Worm (Caenorhabditis elegans) whole organism, L4 larva: ENCODE data around the gene R07E3.4.

Source experiments
- D1046.2 ChIP-seq: fragments of 200-800 bp; sonication (Bioruptor generic); IDR thresholded peaks from 2 replicates; pipeline ENCODE4 v1.3.6; 2022; ENCODE audit warnings: missing genetic modification characterization, missing compliant biosample characterization
- F26F4.8 ChIP-seq: fragments of 200-800 bp; sonication (Bioruptor generic); conservative IDR thresholded peaks from 2 replicates; pipeline ENCODE4 v1.3.6; 2022; ENCODE audit warnings: missing genetic modification characterization, missing compliant biosample characterization
- F37D6.2 ChIP-seq: sonication (generic microtip); optimal IDR thresholded peaks from 2 replicates; lab custom pipeline; 2016; ENCODE audit warnings: mild to moderate bottlenecking, missing genetic modification characterization, missing compliant biosample characterization
- F44E2.7 ChIP-seq: fragments of 200-800 bp; sonication (Bioruptor generic); IDR thresholded peaks from 2 replicates; pipeline ENCODE4 v2.1.2; 2022; ENCODE audit warnings: missing genetic modification characterization, missing compliant biosample characterization
- T20F7.1 ChIP-seq: fragments of 200-800 bp; sonication (Bioruptor generic); optimal IDR thresholded peaks from 2 replicates; lab custom pipeline; 2018; ENCODE audit warnings: mild to moderate bottlenecking, missing genetic modification characterization, missing compliant biosample characterization
- T26A8.4 ChIP-seq: fragments of 200-800 bp; sonication (Bioruptor generic); IDR thresholded peaks from 2 replicates; pipeline ENCODE4 v1.3.6; 2022; ENCODE audit warnings: missing genetic modification characterization, missing compliant biosample characterization
- Y5F2A.4 ChIP-seq: fragments of 200-800 bp; sonication (Bioruptor generic); optimal IDR thresholded peaks from 2 replicates; lab custom pipeline; 2018; ENCODE audit warnings: mild to moderate bottlenecking, missing genetic modification characterization, missing compliant biosample characterization
- ZK337.2 ChIP-seq: fragments of 200-800 bp; sonication (Bioruptor generic); IDR thresholded peaks from 2 replicates; pipeline ENCODE4 v1.3.6; 2022; ENCODE audit warnings: missing genetic modification reagents, missing genetic modification characterization, missing compliant biosample characterization
- ama-1 ChIP-seq: fragments of 150-350 bp; optimal IDR thresholded peaks from 2 replicates; lab custom pipeline; 2014; ENCODE audit warnings: inconsistent platforms, mixed read lengths
- arid-1 ChIP-seq: fragments of 200-800 bp; sonication (Bioruptor generic); conservative IDR thresholded peaks from 2 replicates; pipeline ENCODE4 v1.3.6; 2022; ENCODE audit warnings: missing genetic modification reagents, missing genetic modification characterization, missing compliant biosample characterization
- ceh-20 ChIP-seq: fragments of 200-800 bp; sonication (Bioruptor generic); IDR thresholded peaks from 2 replicates; pipeline ENCODE4 v1.3.6; 2022; ENCODE audit warnings: missing genetic modification reagents, missing genetic modification characterization, missing compliant biosample characterization
- ceh-28 ChIP-seq: fragments of 150-350 bp; optimal IDR thresholded peaks from 2 replicates; lab custom pipeline; 2014; ENCODE audit warnings: missing biosample characterization, missing genetic modification reagents, missing genetic modification characterization
- ceh-82 ChIP-seq: sonication (generic microtip); optimal IDR thresholded peaks from 2 replicates; lab custom pipeline; 2017; ENCODE audit warnings: missing biosample characterization, missing genetic modification characterization
- ces-1 ChIP-seq: fragments of 150-350 bp; sonication (generic microtip); optimal IDR thresholded peaks from 4 replicates; lab custom pipeline; 2014; ENCODE audit warnings: missing biosample characterization, missing genetic modification reagents, missing genetic modification characterization
- daf-16 ChIP-seq, 3 experiments: sonication (generic microtip); optimal IDR thresholded peaks; 2 replicates each; lab custom pipeline; 2016 to 2017; ENCODE audit warnings: missing genetic modification characterization in 3 of 3, missing genetic modification reagents in 3 of 3, mild to moderate bottlenecking in 2 of 3, missing compliant biosample characterization in 2 of 3, missing biosample characterization in 1 of 3, moderate library complexity in 1 of 3
- daf-19 ChIP-seq: fragments of 200-800 bp; sonication (Bioruptor generic); conservative IDR thresholded peaks from 2 replicates; pipeline ENCODE4 v1.3.6; 2022; ENCODE audit warnings: missing genetic modification characterization, missing compliant biosample characterization
- dmd-6 ChIP-seq: fragments of 200-800 bp; sonication (Bioruptor generic); IDR thresholded peaks from 2 replicates; pipeline ENCODE4 v1.3.6; 2022; ENCODE audit warnings: missing genetic modification reagents, missing genetic modification characterization, missing compliant biosample characterization
- duxl-1 ChIP-seq: sonication (generic microtip); optimal IDR thresholded peaks from 2 replicates; lab custom pipeline; 2016; ENCODE audit warnings: mild to moderate bottlenecking, missing genetic modification characterization, moderate library complexity, missing compliant biosample characterization; ENCODE audit not compliant: poor library complexity
- egl-27 ChIP-seq: sonication (generic microtip); optimal IDR thresholded peaks from 3 replicates; lab custom pipeline; 2017; ENCODE audit warnings: missing biosample characterization, missing genetic modification reagents, missing genetic modification characterization
- fos-1 ChIP-seq: fragments of 150-350 bp; optimal IDR thresholded peaks from 2 replicates; lab custom pipeline; 2014; ENCODE audit warnings: missing biosample characterization, missing genetic modification characterization
- hlh-30 ChIP-seq: sonication (generic microtip); optimal IDR thresholded peaks from 2 replicates; lab custom pipeline; 2017; ENCODE audit warnings: antibody characterized with exemption, mild to moderate bottlenecking, missing genetic modification characterization, missing compliant biosample characterization; ENCODE audit not compliant: insufficient read depth
- hmg-1.1 ChIP-seq: fragments of 200-800 bp; sonication (Bioruptor generic); IDR thresholded peaks from 2 replicates; pipeline ENCODE4 v1.3.6; 2022; ENCODE audit warnings: missing genetic modification reagents, missing genetic modification characterization, missing compliant biosample characterization
- jun-1 ChIP-seq: fragments of 150-350 bp; optimal IDR thresholded peaks from 2 replicates; lab custom pipeline; 2014; ENCODE audit warnings: missing biosample characterization, missing genetic modification reagents, missing genetic modification characterization
- lim-7 ChIP-seq: fragments of 200-800 bp; sonication (Bioruptor generic); IDR thresholded peaks from 2 replicates; pipeline ENCODE4 v1.3.6; 2022; ENCODE audit warnings: missing genetic modification characterization, missing compliant biosample characterization
- lin-1 ChIP-seq: fragments of 200-800 bp; sonication (Bioruptor generic); IDR thresholded peaks from 2 replicates; pipeline ENCODE4 v1.3.6; 2022; ENCODE audit warnings: missing genetic modification reagents, missing genetic modification characterization, missing compliant biosample characterization
- lin-15B ChIP-seq: fragments of 150-350 bp; sonication (generic microtip); optimal IDR thresholded peaks from 3 replicates; lab custom pipeline; 2014; ENCODE audit warnings: missing biosample characterization, missing genetic modification characterization
- lin-38 ChIP-seq: fragments of 200-800 bp; sonication (Bioruptor generic); IDR thresholded peaks from 2 replicates; pipeline ENCODE4 v1.3.6; 2022; ENCODE audit warnings: missing genetic modification reagents, missing genetic modification characterization, missing compliant biosample characterization
- lir-3 ChIP-seq: sonication (generic microtip); optimal IDR thresholded peaks from 2 replicates; lab custom pipeline; 2016; ENCODE audit warnings: mild to moderate bottlenecking, missing genetic modification characterization, missing compliant biosample characterization
- lsy-2 ChIP-seq, 2 experiments: fragments of 150-350 bp in 1 of 2; sonication (generic microtip) in 1 of 2; optimal IDR thresholded peaks; 2 replicates each; lab custom pipeline; 2014 to 2017; ENCODE audit warnings: missing biosample characterization in 2 of 2, missing genetic modification characterization in 2 of 2
- madf-5 ChIP-seq, 2 experiments: fragments of 200-800 bp; sonication (Bioruptor generic); IDR thresholded peaks; 2 replicates each; pipeline ENCODE4 v1.3.6; 2022; ENCODE audit warnings: missing compliant biosample characterization in 2 of 2, missing genetic modification characterization in 2 of 2
- madf-9 ChIP-seq: fragments of 200-800 bp; sonication (Bioruptor generic); conservative IDR thresholded peaks from 2 replicates; pipeline ENCODE4 v1.3.6; 2022; ENCODE audit warnings: missing genetic modification reagents, missing genetic modification characterization, missing compliant biosample characterization
- mdt-29 ChIP-seq: fragments of 200-800 bp; sonication (Bioruptor generic); IDR thresholded peaks from 2 replicates; pipeline ENCODE4 v1.3.6; 2022; ENCODE audit warnings: missing genetic modification reagents, missing genetic modification characterization, missing compliant biosample characterization
- mes-2 ChIP-seq: sonication (generic microtip); optimal IDR thresholded peaks from 2 replicates; lab custom pipeline; 2016; ENCODE audit warnings: missing genotype, mild to moderate bottlenecking, missing genetic modification characterization, missing compliant biosample characterization; ENCODE audit not compliant: poor library complexity, severe bottlenecking
- mxl-2 ChIP-seq: fragments of 200-800 bp; sonication (Bioruptor generic); conservative IDR thresholded peaks from 2 replicates; pipeline ENCODE4 v1.3.6; 2022; ENCODE audit warnings: missing genetic modification reagents, missing genetic modification characterization, missing compliant biosample characterization
- nhr-102 ChIP-seq: sonication (generic microtip); optimal IDR thresholded peaks from 2 replicates; lab custom pipeline; 2016; ENCODE audit warnings: mild to moderate bottlenecking, missing genetic modification characterization, moderate library complexity, missing compliant biosample characterization
- nhr-11 ChIP-seq: fragments of 150-350 bp; optimal IDR thresholded peaks from 2 replicates; lab custom pipeline; 2014; ENCODE audit warnings: missing biosample characterization, missing genetic modification characterization
- nhr-42 ChIP-seq: fragments of 200-800 bp; sonication (Bioruptor generic); IDR thresholded peaks from 2 replicates; pipeline ENCODE4 v1.3.6; 2022; ENCODE audit warnings: missing genetic modification characterization, missing compliant biosample characterization
- nhr-48 ChIP-seq: sonication (generic microtip); optimal IDR thresholded peaks from 2 replicates; lab custom pipeline; 2016; ENCODE audit warnings: mild to moderate bottlenecking, missing genetic modification characterization, missing compliant biosample characterization
- nhr-77 ChIP-seq: fragments of 150-350 bp; optimal IDR thresholded peaks from 2 replicates; lab custom pipeline; 2014; ENCODE audit warnings: missing biosample characterization, missing genetic modification characterization
- php-3 ChIP-seq: fragments of 200-800 bp; sonication (Bioruptor generic); IDR thresholded peaks from 2 replicates; pipeline ENCODE4 v1.3.6; 2022; ENCODE audit warnings: missing genetic modification reagents, missing genetic modification characterization, missing compliant biosample characterization
- pqm-1 ChIP-seq: sonication (generic microtip); optimal IDR thresholded peaks from 2 replicates; lab custom pipeline; 2017; ENCODE audit warnings: missing biosample characterization, missing genetic modification characterization
- rbr-2 ChIP-seq: sonication (generic microtip); optimal IDR thresholded peaks from 2 replicates; lab custom pipeline; 2016; ENCODE audit warnings: missing genotype, missing genetic modification characterization, missing compliant biosample characterization
- saeg-2 ChIP-seq: fragments of 200-800 bp; sonication (Bioruptor generic); IDR thresholded peaks from 2 replicates; pipeline ENCODE4 v1.3.6; 2022; ENCODE audit warnings: missing genetic modification reagents, missing genetic modification characterization, missing compliant biosample characterization
- sdz-12 ChIP-seq: fragments of 200-800 bp; sonication (Bioruptor generic); optimal IDR thresholded peaks from 2 replicates; lab custom pipeline; 2018; ENCODE audit warnings: mild to moderate bottlenecking, missing genetic modification characterization, missing compliant biosample characterization
- set-16 ChIP-seq: fragments of 200-800 bp; sonication (Bioruptor generic); IDR thresholded peaks from 2 replicates; pipeline ENCODE4 v1.3.6; 2022; ENCODE audit warnings: missing genetic modification reagents, missing genetic modification characterization, missing compliant biosample characterization
- skn-1 ChIP-seq: fragments of 150-350 bp; optimal IDR thresholded peaks from 2 replicates; lab custom pipeline; 2014; ENCODE audit warnings: missing biosample characterization, missing genetic modification characterization
- tag-97 ChIP-seq: fragments of 200-800 bp; sonication (Bioruptor generic); IDR thresholded peaks from 2 replicates; pipeline ENCODE4 v1.3.6; 2022; ENCODE audit warnings: missing genetic modification characterization, missing compliant biosample characterization
- unc-62 ChIP-seq, 3 experiments: fragments of 150-350 bp in 1 of 3; sonication (generic microtip); optimal IDR thresholded peaks in 2 of 3; peaks in 1 of 3; 1 replicate in 1 of 3; 2 replicates in 2 of 3; lab custom pipeline; 2014 to 2017; ENCODE audit warnings: missing biosample characterization in 3 of 3, missing genetic modification characterization in 3 of 3, missing genetic modification reagents in 3 of 3, missing genotype in 1 of 3
- zag-1 ChIP-seq: fragments of 150-350 bp; optimal IDR thresholded peaks from 2 replicates; lab custom pipeline; 2014; ENCODE audit warnings: missing biosample characterization, missing genetic modification characterization
- ztf-11 ChIP-seq: fragments of 150-350 bp; optimal IDR thresholded peaks from 2 replicates; lab custom pipeline; 2014; ENCODE audit warnings: missing biosample characterization, missing genetic modification characterization

The R07E3.4 gene

DNA sequence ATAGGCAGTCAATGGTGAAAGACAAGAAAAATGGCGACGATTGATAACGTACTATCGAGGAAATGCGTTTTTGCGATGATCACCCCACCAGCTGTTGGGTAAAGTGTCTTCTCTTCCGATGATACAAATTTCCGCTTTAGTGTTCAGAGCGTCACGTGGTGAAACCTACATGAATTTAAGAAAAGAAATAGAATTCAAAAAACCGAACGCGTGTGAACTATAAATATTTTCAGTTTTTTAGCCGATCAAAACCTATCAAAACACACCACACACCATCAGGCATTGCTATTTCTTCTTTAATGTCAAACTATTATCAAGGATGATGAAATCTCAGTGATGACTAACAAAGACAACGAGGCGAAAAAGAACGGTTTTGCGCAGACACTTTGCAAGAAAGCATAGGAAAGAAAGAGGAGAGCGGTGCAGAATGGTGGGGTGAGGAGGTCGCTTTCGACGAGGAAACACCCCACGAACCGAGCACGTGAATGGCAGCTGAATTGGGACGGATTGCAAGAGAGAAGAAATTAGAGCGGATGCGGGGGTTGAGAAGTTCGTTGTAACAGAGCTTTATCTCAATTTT is 1.0 kb downstream of the R07E3.4 start (continued):
- no peak for TF ChIP-seq nhr-77 (tag; lab: Kevin White, UChicago)
- TF ChIP-seq nhr-102 (tag; lab: Kevin White, UChicago): no peak
- no peak for TF ChIP-seq madf-5 (GFP tag; IDR thresholded peaks at IDR 0.05; lab: Robert Waterston, UW)
- TF ChIP-seq ztf-11 (tag; lab: Kevin White, UChicago): no peak
- TF ChIP-seq F44E2.7 (GFP tag; lab: Robert Waterston, UW): no peak
- TF ChIP-seq zag-1: no peak
- TF ChIP-seq ces-1: no peak
- peak; percentile 35 for TF ChIP-seq hlh-30
- TF ChIP-seq nhr-42 (GFP tag; lab: Robert Waterston, UW): no peak
- no peak for TF ChIP-seq ceh-28 (tag; lab: Kevin White, UChicago)
- TF ChIP-seq madf-9: no peak
- TF ChIP-seq lim-7 (GFP tag; lab: Robert Waterston, UW): no peak
- TF ChIP-seq daf-19 (GFP tag; lab: Robert Waterston, UW): no peak
- TF ChIP-seq hmg-1.1 (GFP tag; lab: Robert Waterston, UW): 0 out of 2 replicates have a peak, but pooled peaks have one; percentile 17
- TF ChIP-seq arid-1: no peak
- TF ChIP-seq php-3 (GFP tag; lab: Robert Waterston, UW): peak; percentile 14; the same call in 1 of the 2 replicates
- TF ChIP-seq Y5F2A.4 (GFP tag; lab: Kevin White, UChicago): no peak
- TF ChIP-seq ama-1: no peak
- no peak for TF ChIP-seq D1046.2 (GFP tag; lab: Robert Waterston, UW)
- no peak for TF ChIP-seq lin-38 (GFP tag; lab: Robert Waterston, UW)
- TF ChIP-seq set-16 (GFP tag; lab: Robert Waterston, UW): peak; percentile 51
- TF ChIP-seq lsy-2 (tag; optimal IDR thresholded peaks at IDR 0.05; lab: Kevin White, UChicago): peak in 1 of 2 experiments; percentile 14
- no peak for TF ChIP-seq egl-27
- TF ChIP-seq pqm-1 (tag; lab: Kevin White, UChicago): peak; percentile 56
- TF ChIP-seq skn-1: no peak
- peak; percentile 24 for TF ChIP-seq duxl-1 (tag; lab: Kevin White, UChicago)
- no peak for TF ChIP-seq saeg-2 (GFP tag; lab: Robert Waterston, UW)
- peak; percentile 55 for TF ChIP-seq T20F7.1
- no peak; the same call in 1 of the 2 replicates for TF ChIP-seq T26A8.4 (GFP tag; lab: Robert Waterston, UW)
- TF ChIP-seq mes-2: no peak
- TF ChIP-seq dmd-6: peak; percentile 61
- TF ChIP-seq F37D6.2: no peak
- TF ChIP-seq daf-16 (GFP tag; optimal IDR thresholded peaks at IDR 0.05; lab: Kevin White, UChicago): no peak
- peak; percentile 17 for TF ChIP-seq daf-16 (tag; optimal IDR thresholded peaks at IDR 0.05; lab: Kevin White, UChicago)
- TF ChIP-seq lir-3 (tag; lab: Kevin White, UChicago): no peak
- TF ChIP-seq ZK337.2 (GFP tag; lab: Robert Waterston, UW): no peak
- peak in 1 of 2 experiments; percentile 38 for TF ChIP-seq unc-62 (GFP tag; optimal IDR thresholded peaks at IDR 0.05 in 1 of 2; lab: Kevin White, UChicago)
- TF ChIP-seq unc-62 (tag; optimal IDR thresholded peaks at IDR 0.05; lab: Kevin White, UChicago): no peak
- 0 out of 2 replicates have a peak, but pooled peaks have one; percentile 20 for TF ChIP-seq ceh-20
- TF ChIP-seq ceh-82: no peak
- TF ChIP-seq nhr-11: peak; percentile 46
- no peak for TF ChIP-seq rbr-2 (tag; lab: Kevin White, UChicago)
- no peak for TF ChIP-seq tag-97 (GFP tag; lab: Robert Waterston, UW)
- TF ChIP-seq mxl-2 (GFP tag; lab: Robert Waterston, UW): peak; percentile 99
- TF ChIP-seq mdt-29 (GFP tag; lab: Robert Waterston, UW): no peak
- 0 out of 2 replicates have a peak, but pooled peaks have one; percentile 19 for TF ChIP-seq lin-1 (GFP tag; lab: Robert Waterston, UW)
- TF ChIP-seq sdz-12: no peak
- no peak for TF ChIP-seq fos-1 (tag; lab: Kevin White, UChicago)
- TF ChIP-seq nhr-48 (tag; lab: Kevin White, UChicago): peak; percentile 80
- no peak for TF ChIP-seq F26F4.8 (GFP tag; lab: Robert Waterston, UW)
- TF ChIP-seq jun-1 (tag; lab: Kevin White, UChicago): no peak
- no peak for TF ChIP-seq lin-15B (tag; lab: Kevin White, UChicago)
